Worm (Caenorhabditis elegans) whole organism, early embryonic: ENCODE measurements around the gene ZK813.4.

ENCODE experiments used
- ama-1 ChIP-seq: fragments of 150-350 bp; optimal IDR thresholded peaks from 2 replicates; lab custom pipeline; 2014
- sea-1 ChIP-seq: fragments of 200-800 bp; sonication (Bioruptor generic); conservative IDR thresholded peaks from 2 replicates; pipeline ENCODE4 v1.3.6; 2022; ENCODE audit warnings: missing genetic modification characterization, missing compliant biosample characterization

DNA sequence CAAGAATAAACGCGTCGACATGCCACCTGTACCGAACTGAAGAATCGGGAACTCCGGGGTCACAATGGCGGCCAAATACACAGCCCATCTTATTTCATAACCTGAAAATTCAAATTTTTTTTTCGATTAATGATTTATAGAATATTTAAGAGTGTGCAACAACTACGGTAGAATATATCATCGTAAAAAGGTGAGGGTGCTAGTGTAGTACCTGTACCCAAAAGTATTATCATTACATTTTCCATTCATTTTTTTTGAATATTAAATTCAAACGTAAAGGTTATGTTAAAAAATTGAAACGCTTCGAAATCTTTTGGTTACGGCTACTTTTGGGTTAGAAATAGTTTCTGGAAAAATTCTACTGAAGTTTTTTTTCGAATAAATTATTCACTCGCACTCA, at the start of gene ZK813.4:
- no peak for TF ChIP-seq sea-1
- TF ChIP-seq ama-1 (lab: Kevin White, UChicago), result no peak
